Fruit fly (Drosophila melanogaster): Measurements from ENCODE around the gene CG31875.
A peak's percentile ranks its signal among the peaks of the same experiment; 100 is the strongest.

Gene CG31875

DNA sequence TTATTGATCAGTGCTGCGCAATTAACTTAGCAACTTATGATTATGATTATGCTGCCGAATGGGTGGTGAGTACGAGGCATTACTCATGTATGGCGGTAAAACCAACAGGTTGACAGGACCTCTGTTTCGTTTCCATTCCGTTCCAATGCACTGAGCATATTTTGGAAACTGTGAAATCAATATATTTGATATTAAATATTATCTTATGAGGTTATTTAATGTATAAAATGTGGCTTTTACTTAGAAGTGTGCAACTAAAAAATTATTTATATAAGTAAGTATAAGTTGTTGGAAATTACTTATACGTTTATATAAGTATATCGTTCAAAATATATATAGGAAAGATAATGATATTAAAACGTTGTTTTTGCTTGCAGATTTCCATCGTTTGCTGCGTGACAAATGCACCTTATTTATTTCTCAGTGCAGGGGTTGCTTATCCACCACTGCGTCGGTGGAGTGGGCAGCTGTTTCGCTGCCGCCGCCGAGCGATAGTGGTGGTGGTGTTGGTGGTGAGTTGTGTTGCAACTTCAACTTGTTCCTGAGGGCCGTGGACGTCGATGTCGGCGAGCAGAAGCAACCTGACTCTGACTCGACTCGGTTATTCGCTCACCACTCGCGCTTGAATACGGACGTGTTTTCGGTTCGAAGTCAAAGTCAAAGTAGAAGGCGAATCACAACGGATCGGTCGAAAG lies 18.3 kb downstream of the CG31875 start, which contains the start of gene bib:
TSS of gene bib (plus strand) at position 568 of the 695 bp plus-strand sequence.
- peak; percentile 51; the same call in 1 of the 3 replicates for TF ChIP-seq fd96Ca (GFP tag; IDR thresholded peaks at IDR 0.05)
- peak; percentile 82 for TF ChIP-seq CG13204 (GFP tag; optimal IDR thresholded peaks at IDR 0.05)
- 0 out of 2 replicates have a peak, but pooled peaks have one; percentile 33 for TF ChIP-seq CG12605 (GFP tag; IDR thresholded peaks at IDR 0.05)
- TF ChIP-seq Pif1A (GFP tag; optimal IDR thresholded peaks at IDR 0.05), result peak; percentile 80
- peak; percentile 90 for TF ChIP-seq CG17806 (tag; optimal IDR thresholded peaks at IDR 0.05)
- TF ChIP-seq Pif1B (GFP tag; optimal IDR thresholded peaks at IDR 0.05), result peak; percentile 90
- TF ChIP-seq CG15710 (tag; optimal IDR thresholded peaks at IDR 0.05), result peak; percentile 89
- TF ChIP-seq Snoo (tag; optimal IDR thresholded peaks at IDR 0.05), result peak; percentile 82
- peak; percentile 95 for TF ChIP-seq CG8159 (tag; optimal IDR thresholded peaks at IDR 0.05)
- no peak for TF ChIP-seq rn (GFP tag; IDR thresholded peaks at IDR 0.05)
- TF ChIP-seq CG9948 (tag; optimal IDR thresholded peaks at IDR 0.05), result peak; percentile 96
- TF ChIP-seq EcR (GFP tag; optimal IDR thresholded peaks at IDR 0.05), result peak; percentile 56
- peak; percentile 85 for TF ChIP-seq CG34367 (tag; optimal IDR thresholded peaks at IDR 0.05)
- peak; percentile 84 for TF ChIP-seq CG8301 (tag; optimal IDR thresholded peaks at IDR 0.05)
- peak; percentile 68 for TF ChIP-seq gl (tag; optimal IDR thresholded peaks at IDR 0.05)
- peak; percentile 73; the same call in 1 of the 3 replicates for TF ChIP-seq CG4496 (GFP tag; IDR thresholded peaks at IDR 0.05)
- TF ChIP-seq Ets98B (GFP tag; IDR thresholded peaks at IDR 0.05), result peak; percentile 51
- TF ChIP-seq CG32121 (GFP tag; IDR thresholded peaks at IDR 0.05), result peak; percentile 62
- peak; percentile 92 for TF ChIP-seq CG14655 (GFP tag; optimal IDR thresholded peaks at IDR 0.05)
- peak; percentile 97 for TF ChIP-seq D1 (tag; optimal IDR thresholded peaks at IDR 0.05)
- TF ChIP-seq CG10348 (GFP tag; IDR thresholded peaks at IDR 0.05), result no peak

DNA sequence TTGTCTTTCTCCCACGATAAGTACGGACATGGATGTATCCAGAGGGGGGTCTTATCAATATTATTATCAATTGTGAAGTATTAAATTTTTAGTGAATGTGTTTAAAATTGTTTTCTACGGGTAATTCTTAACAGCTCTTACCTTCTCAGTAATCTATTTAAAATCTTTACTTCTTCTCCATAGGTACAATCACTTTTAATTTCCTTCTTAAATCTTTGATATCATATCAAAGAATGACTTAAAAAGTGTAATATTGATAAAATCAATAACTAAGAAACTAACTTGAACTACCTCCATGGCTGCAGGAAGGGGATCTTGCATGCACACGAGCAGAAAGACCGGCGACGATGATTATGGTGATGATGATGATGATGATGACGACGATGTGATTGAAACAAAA lies 20.0 kb downstream of the CG31875 start:
- TF ChIP-seq CG13204 (GFP tag; optimal IDR thresholded peaks at IDR 0.05) (no peak), D1 (tag; optimal IDR thresholded peaks at IDR 0.05) (no peak), CG9948 (tag; optimal IDR thresholded peaks at IDR 0.05) (peak; percentile 65), CG10348 (GFP tag; IDR thresholded peaks at IDR 0.05) (no peak), CG8159 (tag; optimal IDR thresholded peaks at IDR 0.05) (peak; percentile 81), CG4496 (GFP tag; IDR thresholded peaks at IDR 0.05) (no peak), CG32121 (GFP tag; IDR thresholded peaks at IDR 0.05) (no peak), Pif1B (GFP tag; optimal IDR thresholded peaks at IDR 0.05) (peak; percentile 55), gl (tag; optimal IDR thresholded peaks at IDR 0.05) (no peak), CG34367 (tag; optimal IDR thresholded peaks at IDR 0.05) (peak; percentile 20), CG8301 (tag; optimal IDR thresholded peaks at IDR 0.05) (no peak), EcR (GFP tag; optimal IDR thresholded peaks at IDR 0.05) (no peak), Ets98B (GFP tag; IDR thresholded peaks at IDR 0.05) (no peak), rn (GFP tag; IDR thresholded peaks at IDR 0.05) (no peak), fd96Ca (GFP tag; IDR thresholded peaks at IDR 0.05) (no peak), Pif1A (GFP tag; optimal IDR thresholded peaks at IDR 0.05) (peak; percentile 73), CG12605 (GFP tag; IDR thresholded peaks at IDR 0.05) (no peak), CG15710 (tag; optimal IDR thresholded peaks at IDR 0.05) (peak; percentile 64), Snoo (tag; optimal IDR thresholded peaks at IDR 0.05) (peak; percentile 75), CG14655 (GFP tag; optimal IDR thresholded peaks at IDR 0.05) (peak; percentile 29), CG17806 (tag; optimal IDR thresholded peaks at IDR 0.05) (peak; percentile 70)

DNA sequence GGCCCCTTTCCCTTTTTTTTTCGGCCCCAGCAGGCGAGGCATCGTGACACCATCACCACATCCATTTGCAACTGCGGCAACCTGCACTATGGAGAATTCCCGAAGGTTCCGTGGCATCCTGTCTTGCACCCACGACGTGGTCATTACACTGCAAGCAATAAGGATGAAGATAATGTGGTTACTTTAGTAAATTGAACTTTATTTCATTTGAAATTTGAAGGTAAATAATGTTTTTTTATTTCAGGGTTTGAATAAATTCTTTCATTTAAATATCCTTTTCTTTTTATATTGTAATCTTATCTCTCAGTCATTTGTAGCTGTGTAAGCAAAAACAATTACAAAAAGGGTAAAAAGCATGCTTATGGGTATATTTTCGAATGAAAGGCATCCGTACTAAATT lies 20.7 kb downstream of the CG31875 start:
- TF ChIP-seq CG13204 (GFP tag; optimal IDR thresholded peaks at IDR 0.05) (no peak), D1 (tag; optimal IDR thresholded peaks at IDR 0.05) (no peak), Snoo (tag; optimal IDR thresholded peaks at IDR 0.05) (peak; percentile 44), CG34367 (tag; optimal IDR thresholded peaks at IDR 0.05) (no peak), CG17806 (tag; optimal IDR thresholded peaks at IDR 0.05) (peak; percentile 72), CG10348 (GFP tag; IDR thresholded peaks at IDR 0.05) (no peak), CG15710 (tag; optimal IDR thresholded peaks at IDR 0.05) (peak; percentile 54), CG14655 (GFP tag; optimal IDR thresholded peaks at IDR 0.05) (peak; percentile 38), CG8159 (tag; optimal IDR thresholded peaks at IDR 0.05) (peak; percentile 72), Pif1B (GFP tag; optimal IDR thresholded peaks at IDR 0.05) (peak; percentile 4), Pif1A (GFP tag; optimal IDR thresholded peaks at IDR 0.05) (peak; percentile 4), gl (tag; optimal IDR thresholded peaks at IDR 0.05) (peak; percentile 7), CG8301 (tag; optimal IDR thresholded peaks at IDR 0.05) (peak; percentile 5), CG9948 (tag; optimal IDR thresholded peaks at IDR 0.05) (peak; percentile 57)

DNA sequence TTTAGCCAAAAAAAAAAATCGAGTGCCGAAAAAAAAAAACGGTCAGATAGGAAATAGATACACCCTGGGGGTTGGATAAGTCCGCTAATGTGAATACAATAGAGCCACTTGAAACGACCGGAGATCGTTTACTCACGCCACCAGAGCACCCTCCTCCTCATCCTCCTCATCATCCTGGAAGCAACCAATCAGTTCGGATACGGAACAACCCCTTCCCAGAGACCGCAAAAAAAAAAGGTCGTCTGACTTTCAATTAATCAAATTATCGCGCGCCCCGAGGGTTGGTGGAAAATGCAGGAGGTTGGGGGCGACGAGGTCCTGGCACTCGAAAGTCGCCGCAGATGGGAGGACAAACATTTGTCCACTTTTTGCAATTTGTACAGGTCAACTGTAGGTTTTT lies 29.9 kb downstream of the CG31875 start:
- no peak for TF ChIP-seq Pif1A (GFP tag; optimal IDR thresholded peaks at IDR 0.05)
- no peak for TF ChIP-seq CG15710 (tag; optimal IDR thresholded peaks at IDR 0.05)
- TF ChIP-seq EcR (GFP tag; optimal IDR thresholded peaks at IDR 0.05), result no peak
- TF ChIP-seq CG8301 (tag; optimal IDR thresholded peaks at IDR 0.05), result no peak
- no peak for TF ChIP-seq Ets98B (GFP tag; IDR thresholded peaks at IDR 0.05)
- no peak for TF ChIP-seq gl (tag; optimal IDR thresholded peaks at IDR 0.05)
- TF ChIP-seq CG13204 (GFP tag; optimal IDR thresholded peaks at IDR 0.05), result no peak
- no peak for TF ChIP-seq CG34367 (tag; optimal IDR thresholded peaks at IDR 0.05)
- no peak for TF ChIP-seq rn (GFP tag; IDR thresholded peaks at IDR 0.05)
- no peak for TF ChIP-seq D1 (tag; optimal IDR thresholded peaks at IDR 0.05)
- no peak for TF ChIP-seq Pif1B (GFP tag; optimal IDR thresholded peaks at IDR 0.05)
- no peak for TF ChIP-seq CG32121 (GFP tag; IDR thresholded peaks at IDR 0.05)
- no peak for TF ChIP-seq CG9948 (tag; optimal IDR thresholded peaks at IDR 0.05)
- TF ChIP-seq CG17806 (tag; optimal IDR thresholded peaks at IDR 0.05), result no peak
- no peak for TF ChIP-seq CG8159 (tag; optimal IDR thresholded peaks at IDR 0.05)
- no peak for TF ChIP-seq CG4496 (GFP tag; IDR thresholded peaks at IDR 0.05)
- TF ChIP-seq fd96Ca (GFP tag; IDR thresholded peaks at IDR 0.05), result no peak
- TF ChIP-seq CG10348 (GFP tag; IDR thresholded peaks at IDR 0.05), result no peak
- TF ChIP-seq Snoo (tag; optimal IDR thresholded peaks at IDR 0.05), result no peak

DNA sequence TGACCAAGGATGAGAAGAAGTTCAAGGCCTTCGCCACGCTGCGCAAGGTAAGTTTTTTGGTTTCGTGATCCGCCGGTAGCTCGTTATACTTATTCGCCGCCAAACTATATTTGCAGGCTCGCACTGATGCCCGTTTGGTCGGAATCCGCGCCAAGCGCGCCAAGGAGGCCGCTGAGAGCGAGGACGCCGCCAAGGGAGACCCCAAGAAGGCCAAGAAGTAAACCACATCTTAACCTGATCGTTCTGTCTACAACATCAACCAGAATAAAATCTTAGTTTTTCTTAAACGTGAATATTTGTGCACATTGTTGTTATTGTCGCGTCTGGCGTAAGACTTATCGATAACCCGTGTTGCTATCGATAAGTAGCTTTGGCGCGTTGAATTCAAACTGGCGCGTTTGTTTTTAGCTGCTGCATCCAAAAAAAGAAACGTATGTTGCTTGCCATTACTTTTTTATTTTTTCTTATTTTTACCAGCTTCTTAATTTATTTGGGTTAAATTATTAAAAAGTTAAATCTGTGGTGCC lies 34.3 kb downstream of the CG31875 start:
- TF ChIP-seq fd96Ca (GFP tag; IDR thresholded peaks at IDR 0.05) (no peak), CG8301 (tag; optimal IDR thresholded peaks at IDR 0.05) (no peak), CG34367 (tag; optimal IDR thresholded peaks at IDR 0.05) (no peak), D1 (tag; optimal IDR thresholded peaks at IDR 0.05) (no peak), CG12605 (GFP tag; IDR thresholded peaks at IDR 0.05) (no peak), CG8159 (tag; optimal IDR thresholded peaks at IDR 0.05) (no peak), Snoo (tag; optimal IDR thresholded peaks at IDR 0.05) (no peak), CG10348 (GFP tag; IDR thresholded peaks at IDR 0.05) (no peak)
